Worm (Caenorhabditis elegans) whole organism, early embryonic: ENCODE measurements around the gene F11E6.11.

Experiments
- B0310.2 ChIP-seq: sonication (generic microtip); optimal IDR thresholded peaks from 2 replicates; lab custom pipeline; 2016; ENCODE audit warnings: mild to moderate bottlenecking, missing genetic modification characterization, missing compliant biosample characterization
- F13C5.2 ChIP-seq: sonication (generic microtip); optimal IDR thresholded peaks from 2 replicates; lab custom pipeline; 2017; ENCODE audit warnings: mild to moderate bottlenecking, missing genetic modification characterization, inconsistent platforms, missing compliant biosample characterization
- aly-1 ChIP-seq: sonication (generic microtip); optimal IDR thresholded peaks from 2 replicates; lab custom pipeline; 2016; ENCODE audit warnings: missing genetic modification characterization, missing compliant biosample characterization
- ama-1 ChIP-seq: fragments of 150-350 bp; optimal IDR thresholded peaks from 2 replicates; lab custom pipeline; 2014
- ceh-13 ChIP-seq: fragments of 200-800 bp; sonication (Bioruptor generic); optimal IDR thresholded peaks from 2 replicates; lab custom pipeline; 2018; ENCODE audit warnings: mild to moderate bottlenecking, missing genetic modification characterization, missing compliant biosample characterization
- ceh-36 ChIP-seq: sonication (generic microtip); optimal IDR thresholded peaks from 2 replicates; lab custom pipeline; 2016; ENCODE audit warnings: missing genetic modification characterization, inconsistent platforms, missing compliant biosample characterization
- ets-7 ChIP-seq: sonication (generic microtip); optimal IDR thresholded peaks from 2 replicates; lab custom pipeline; 2016; ENCODE audit warnings: missing genotype, missing genetic modification characterization, missing compliant biosample characterization
- flt-1 ChIP-seq: fragments of 200-800 bp; sonication (Bioruptor generic); IDR thresholded peaks from 2 replicates; pipeline ENCODE4 v1.3.6; 2022; ENCODE audit warnings: missing genetic modification characterization, missing compliant biosample characterization
- hmbx-1 ChIP-seq: sonication (generic microtip); optimal IDR thresholded peaks from 2 replicates; lab custom pipeline; 2016; ENCODE audit warnings: mild to moderate bottlenecking, missing genetic modification characterization, missing compliant biosample characterization
- hmg-4 ChIP-seq: fragments of 200-800 bp; sonication (Bioruptor generic); optimal IDR thresholded peaks from 2 replicates; lab custom pipeline; 2018; ENCODE audit warnings: mild to moderate bottlenecking, missing genetic modification characterization, missing compliant biosample characterization
- hnd-1 ChIP-seq: sonication (generic microtip); optimal IDR thresholded peaks from 2 replicates; lab custom pipeline; 2016; ENCODE audit warnings: missing genetic modification characterization, missing compliant biosample characterization
- pes-1 ChIP-seq: fragments of 200-800 bp; sonication (Bioruptor generic); IDR thresholded peaks from 2 replicates; pipeline ENCODE4 v1.3.6; 2022; ENCODE audit warnings: missing genetic modification reagents, missing genetic modification characterization, missing compliant biosample characterization
- scrt-1 ChIP-seq: fragments of 200-800 bp; sonication (Bioruptor generic); IDR thresholded peaks from 2 replicates; pipeline ENCODE4 v1.3.6; 2022; ENCODE audit warnings: missing genetic modification characterization, missing compliant biosample characterization
- sea-1 ChIP-seq: fragments of 200-800 bp; sonication (Bioruptor generic); conservative IDR thresholded peaks from 2 replicates; pipeline ENCODE4 v1.3.6; 2022; ENCODE audit warnings: missing genetic modification characterization, missing compliant biosample characterization
- tbx-11 ChIP-seq: fragments of 200-800 bp; sonication (Bioruptor generic); IDR thresholded peaks from 2 replicates; pipeline ENCODE4 v1.3.6; 2022; ENCODE audit warnings: missing genetic modification characterization, missing compliant biosample characterization
- tbx-37 ChIP-seq: fragments of 200-800 bp; sonication (Bioruptor generic); conservative IDR thresholded peaks from 2 replicates; pipeline ENCODE4 v1.3.6; 2022; ENCODE audit warnings: missing genetic modification reagents, missing genetic modification characterization, missing compliant biosample characterization
- tra-4 ChIP-seq: sonication (generic microtip); optimal IDR thresholded peaks from 2 replicates; lab custom pipeline; 2017; ENCODE audit warnings: missing genetic modification characterization, missing compliant biosample characterization

The F11E6.11 gene

DNA sequence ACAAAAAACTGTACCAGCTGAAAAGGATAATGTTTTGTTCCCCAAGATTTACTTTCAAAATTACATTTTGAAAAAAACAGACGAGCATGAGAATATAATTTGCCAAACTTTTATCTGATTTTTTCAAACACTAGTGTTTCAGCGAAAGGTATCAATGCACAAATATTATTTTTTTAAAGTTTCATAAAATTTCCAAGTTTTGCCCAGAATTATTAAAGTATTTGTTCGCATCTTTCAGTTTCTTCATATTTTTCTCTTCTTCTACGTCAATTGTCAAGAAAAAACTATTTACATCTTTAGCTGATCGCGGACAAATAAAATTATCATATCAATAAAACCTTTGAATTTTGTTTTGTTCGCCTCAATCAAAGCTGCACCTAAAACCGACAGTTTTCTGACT, 5.6 kb upstream of the F11E6.11 start, which contains the start of gene C06A12.8:
Gene C06A12.8 (plus strand): TSS at position 301 of the 400 bp plus-strand sequence.
- TF ChIP-seq ama-1 (lab: Kevin White, UChicago) (no peak), ets-7 (no peak), sea-1 (GFP tag; lab: Robert Waterston, UW) (no peak), pes-1 (no peak)

- TF ChIP-seq hmg-4 (GFP tag; lab: Kevin White, UChicago) (no peak), flt-1 (GFP tag; lab: Robert Waterston, UW) (no peak), tbx-37 (GFP tag; lab: Robert Waterston, UW) (no peak), ceh-13 (GFP tag; lab: Kevin White, UChicago) (no peak), aly-1 (tag; lab: Kevin White, UChicago) (no peak), hnd-1 (tag; lab: Kevin White, UChicago) (no peak), tra-4 (tag; lab: Kevin White, UChicago) (no peak), ama-1 (lab: Kevin White, UChicago) (no peak), scrt-1 (GFP tag; lab: Robert Waterston, UW) (no peak), ets-7 (no peak), ceh-36 (tag; lab: Kevin White, UChicago) (no peak)
These were observed 2.6 kb upstream of the F11E6.11 start, which contains the start of gene C06A12.19 for ce11 chrIV:17440001-17440400. C06A12.19 (minus strand) TSS chrIV:17440101.

ce11 chrIV:17440417-17440816, 2.2 kb upstream of the F11E6.11 start, which contains the start of gene F08A7.1:
F08A7.1 (plus strand) TSS chrIV:17440607.
- no peak for TF ChIP-seq B0310.2
- no peak for TF ChIP-seq hnd-1 (tag; lab: Kevin White, UChicago)
- TF ChIP-seq tbx-11 (GFP tag; lab: Robert Waterston, UW), result no peak
- no peak for TF ChIP-seq sea-1 (GFP tag; lab: Robert Waterston, UW)

DNA sequence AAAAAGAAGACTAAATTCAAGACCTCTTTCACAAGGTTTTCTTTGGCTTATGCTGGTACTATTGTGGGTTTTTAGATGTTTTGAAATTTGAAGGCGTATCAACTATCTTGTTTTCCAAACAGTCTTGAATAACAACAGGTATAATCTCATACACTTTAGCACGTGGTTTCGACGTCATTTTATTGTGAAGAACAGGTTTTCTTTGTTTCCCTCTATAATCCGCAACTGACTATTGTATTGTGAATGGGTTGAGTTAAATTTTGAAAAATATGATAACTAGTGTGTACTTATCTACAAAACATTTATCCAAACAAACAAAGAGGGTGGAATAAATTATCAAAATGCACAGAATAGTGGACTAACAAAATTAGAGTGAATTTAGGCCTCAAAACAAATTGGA, 1.4 kb upstream of the F11E6.11 start:
- TF ChIP-seq scrt-1 (GFP tag; lab: Robert Waterston, UW), result no peak
- no peak for TF ChIP-seq ama-1 (lab: Kevin White, UChicago)
- TF ChIP-seq hmg-4 (GFP tag; lab: Kevin White, UChicago), result no peak
- TF ChIP-seq tbx-37 (GFP tag; lab: Robert Waterston, UW), result no peak
- no peak for TF ChIP-seq sea-1 (GFP tag; lab: Robert Waterston, UW)
- no peak for TF ChIP-seq pes-1
- no peak for TF ChIP-seq ets-7
- no peak for TF ChIP-seq tra-4 (tag; lab: Kevin White, UChicago)
- no peak for TF ChIP-seq flt-1 (GFP tag; lab: Robert Waterston, UW)
- no peak for TF ChIP-seq ceh-13 (GFP tag; lab: Kevin White, UChicago)

DNA sequence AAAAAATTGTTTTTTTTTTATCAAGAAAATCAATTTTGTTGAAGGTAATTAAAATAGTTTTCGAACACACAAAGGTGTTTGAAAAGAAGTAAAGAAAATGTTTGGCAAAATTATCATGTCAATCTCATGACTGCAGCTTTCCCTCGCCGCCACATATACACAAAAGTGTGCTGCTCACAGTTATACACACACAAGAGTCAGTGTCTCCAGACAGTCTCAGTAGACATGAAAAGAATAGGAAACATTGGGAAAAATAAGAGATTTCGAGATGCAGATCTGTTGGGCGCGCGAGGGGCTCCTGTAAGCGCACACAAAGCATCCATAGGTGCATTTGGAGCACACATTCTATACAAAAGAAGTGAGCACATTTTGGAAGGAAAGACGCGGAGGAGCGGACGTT, 5.7 kb downstream of the F11E6.11 start:
- TF ChIP-seq tra-4 (tag; lab: Kevin White, UChicago) (no peak), B0310.2 (no peak), ceh-13 (GFP tag; lab: Kevin White, UChicago) (no peak), sea-1 (GFP tag; lab: Robert Waterston, UW) (no peak), hmbx-1 (tag; lab: Kevin White, UChicago) (no peak), ama-1 (lab: Kevin White, UChicago) (no peak), ceh-36 (tag; lab: Kevin White, UChicago) (no peak), flt-1 (GFP tag; lab: Robert Waterston, UW) (no peak), tbx-11 (GFP tag; lab: Robert Waterston, UW) (no peak), hmg-4 (GFP tag; lab: Kevin White, UChicago) (no peak), pes-1 (no peak)

DNA sequence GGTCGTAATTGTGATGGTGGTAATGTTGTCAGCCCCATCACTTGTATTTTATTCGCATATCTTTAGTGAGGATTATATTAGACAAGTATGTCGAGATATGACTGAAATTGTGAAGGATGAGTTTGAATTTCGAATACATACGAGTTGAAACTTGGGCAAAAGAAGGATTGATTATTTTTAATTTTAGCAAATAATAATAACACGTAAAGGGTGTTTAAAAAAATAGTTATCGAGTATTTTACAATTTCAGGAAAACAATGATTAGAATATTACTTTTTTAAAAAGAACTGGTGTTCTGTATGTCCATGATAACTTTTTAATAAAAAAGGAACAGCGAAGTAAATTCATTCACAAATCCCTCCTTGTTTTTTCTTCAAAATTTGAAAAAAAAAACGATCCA, 7.8 kb downstream of the F11E6.11 start, which contains the start of gene F11E6.8:
Gene F11E6.8 (minus strand): TSS at position 101 of the 400 bp plus-strand sequence.
- no peak for TF ChIP-seq pes-1
- TF ChIP-seq ceh-36 (tag; lab: Kevin White, UChicago), result no peak
- no peak for TF ChIP-seq B0310.2

ce11 chrIV:17453200-17453599, 10.6 kb downstream of the F11E6.11 start:
- TF ChIP-seq tbx-11 (GFP tag; lab: Robert Waterston, UW) (no peak), sea-1 (GFP tag; lab: Robert Waterston, UW) (no peak), ceh-13 (GFP tag; lab: Kevin White, UChicago) (no peak), B0310.2 (no peak), tra-4 (tag; lab: Kevin White, UChicago) (no peak), ceh-36 (tag; lab: Kevin White, UChicago) (no peak), pes-1 (no peak), F13C5.2 (tag; lab: Kevin White, UChicago) (no peak), scrt-1 (GFP tag; lab: Robert Waterston, UW) (no peak), ets-7 (no peak), hnd-1 (tag; lab: Kevin White, UChicago) (no peak), aly-1 (tag; lab: Kevin White, UChicago) (no peak), hmg-4 (GFP tag; lab: Kevin White, UChicago) (no peak), flt-1 (GFP tag; lab: Robert Waterston, UW) (no peak)

- no peak for TF ChIP-seq flt-1 (GFP tag; lab: Robert Waterston, UW)
- no peak for TF ChIP-seq tbx-37 (GFP tag; lab: Robert Waterston, UW)
- no peak for TF ChIP-seq aly-1 (tag; lab: Kevin White, UChicago)
- no peak for TF ChIP-seq ceh-13 (GFP tag; lab: Kevin White, UChicago)
- TF ChIP-seq hmg-4 (GFP tag; lab: Kevin White, UChicago), result no peak
- TF ChIP-seq B0310.2, result no peak
- TF ChIP-seq pes-1, result no peak
- TF ChIP-seq hnd-1 (tag; lab: Kevin White, UChicago), result no peak
- no peak for TF ChIP-seq ets-7
- no peak for TF ChIP-seq ama-1 (lab: Kevin White, UChicago)
These were observed 11.4 kb downstream of the F11E6.11 start for ce11 chrIV:17453996-17454395.
